Fruit fly (Drosophila melanogaster): Measurements from ENCODE around the gene dpr8.

DNA sequence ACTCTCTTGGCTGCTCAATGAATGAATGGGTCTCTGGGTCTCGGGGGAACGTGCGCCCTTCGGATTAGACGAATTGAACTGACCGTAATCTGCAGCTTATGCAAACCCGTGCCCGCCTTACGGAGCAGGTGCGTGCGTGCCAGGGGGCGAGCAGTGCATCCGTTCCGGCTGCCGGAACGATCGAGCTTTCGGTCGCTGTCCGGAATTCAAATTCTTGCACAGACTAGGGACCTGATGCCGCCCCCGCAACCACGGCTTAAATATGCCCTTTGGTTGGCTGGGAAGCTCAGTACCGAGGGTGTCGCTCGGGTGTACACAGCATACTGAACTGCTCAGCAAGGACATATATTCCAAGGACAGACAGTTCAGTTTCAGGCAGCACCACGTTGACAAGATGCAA, 44.6 kb upstream of the dpr8 start, which contains the start of gene Muc12Ea:
- TF ChIP-seq CG6808 (GFP tag; optimal IDR thresholded peaks at IDR 0.05): no peak
- no peak for TF ChIP-seq CG6276 (GFP tag; optimal IDR thresholded peaks at IDR 0.05)
- no peak for TF ChIP-seq Eip93F (GFP tag; optimal IDR thresholded peaks at IDR 0.05)
- no peak for TF ChIP-seq eg (GFP tag; IDR thresholded peaks at IDR 0.05)
- no peak for TF ChIP-seq Sox102F (GFP tag; optimal IDR thresholded peaks at IDR 0.05)
- no peak for TF ChIP-seq acj6 (GFP tag; optimal IDR thresholded peaks at IDR 0.05)
- TF ChIP-seq fd85E (GFP tag; optimal IDR thresholded peaks at IDR 0.05): no peak
- no peak for TF ChIP-seq Eip78C (GFP tag)
- no peak for TF ChIP-seq Gug (GFP tag; IDR thresholded peaks at IDR 0.05)
- no peak for TF ChIP-seq OdsH (GFP tag; optimal IDR thresholded peaks at IDR 0.05)
- TF ChIP-seq Hr4 (GFP tag; optimal IDR thresholded peaks at IDR 0.05): no peak
- no peak for TF ChIP-seq dac (GFP tag; optimal IDR thresholded peaks at IDR 0.05)
- TF ChIP-seq fd59A (GFP tag; optimal IDR thresholded peaks at IDR 0.05): no peak

Measured in whole organism, prepupa.